Worm (Caenorhabditis elegans) whole organism, young adult: ENCODE measurements around the gene vab-19.

Experiments
- B0019.2 ChIP-seq: fragments of 200-800 bp; sonication (Bioruptor generic); conservative IDR thresholded peaks from 2 replicates; pipeline ENCODE4 v1.3.6; 2022; ENCODE audit warnings: missing genetic modification reagents, missing genetic modification characterization, missing compliant biosample characterization
- B0336.3 ChIP-seq: fragments of 200-800 bp; sonication (Bioruptor generic); IDR thresholded peaks from 2 replicates; pipeline ENCODE4 v1.3.6; 2022; ENCODE audit warnings: missing genetic modification characterization, missing compliant biosample characterization
- C17E4.6 ChIP-seq: fragments of 200-800 bp; sonication (Bioruptor generic); IDR thresholded peaks from 2 replicates; pipeline ENCODE4 v1.3.6; 2022; ENCODE audit warnings: missing genetic modification reagents, missing genetic modification characterization, missing compliant biosample characterization
- F22D6.2 ChIP-seq: sonication (generic microtip); optimal IDR thresholded peaks from 2 replicates; lab custom pipeline; 2016; ENCODE audit warnings: mild to moderate bottlenecking, missing genetic modification characterization, missing compliant biosample characterization
- F52B5.7 ChIP-seq: sonication (generic microtip); optimal IDR thresholded peaks from 2 replicates; lab custom pipeline; 2016; ENCODE audit warnings: mild to moderate bottlenecking, missing genetic modification characterization, missing compliant biosample characterization
- T07F8.4 ChIP-seq: sonication (generic microtip); optimal IDR thresholded peaks from 2 replicates; lab custom pipeline; 2016; ENCODE audit warnings: mild to moderate bottlenecking, missing genetic modification characterization, moderate library complexity, missing compliant biosample characterization
- Y53G8AR.9 ChIP-seq: fragments of 200-800 bp; sonication (Bioruptor generic); conservative IDR thresholded peaks from 2 replicates; pipeline ENCODE4 v1.3.6; 2022; ENCODE audit warnings: missing genetic modification reagents, missing genetic modification characterization, missing compliant biosample characterization
- Y67H2A.10 ChIP-seq: fragments of 200-800 bp; sonication (Bioruptor generic); conservative IDR thresholded peaks from 2 replicates; pipeline ENCODE4 v1.3.6; 2022; ENCODE audit warnings: missing genetic modification reagents, missing genetic modification characterization, missing compliant biosample characterization
- Y79H2A.3 ChIP-seq: fragments of 200-800 bp; sonication (Bioruptor generic); conservative IDR thresholded peaks from 2 replicates; pipeline ENCODE4 v1.3.6; 2022; ENCODE audit warnings: missing genetic modification reagents, missing genetic modification characterization, missing compliant biosample characterization
- ZK185.1 ChIP-seq: sonication (generic microtip); optimal IDR thresholded peaks from 2 replicates; lab custom pipeline; 2016; ENCODE audit warnings: mild to moderate bottlenecking, missing genetic modification characterization, missing compliant biosample characterization; ENCODE audit not compliant: poor library complexity, severe bottlenecking
- attf-6 ChIP-seq: fragments of 200-800 bp; sonication (Bioruptor generic); IDR thresholded peaks from 2 replicates; pipeline ENCODE4 v1.3.6; 2022; ENCODE audit warnings: missing genetic modification reagents, missing genetic modification characterization, missing compliant biosample characterization
- cebp-1 ChIP-seq, 2 experiments: fragments of 200-800 bp in 1 of 2; sonication (Bioruptor generic) in 1 of 2; sonication (generic microtip) in 1 of 2; IDR thresholded peaks in 1 of 2; optimal IDR thresholded peaks in 1 of 2; 2 replicates each; pipeline versions ENCODE4 v1.3.6 to Lab custom; 2017 to 2022; ENCODE audit warnings: missing compliant biosample characterization in 2 of 2, missing genetic modification characterization in 2 of 2, mild to moderate bottlenecking in 1 of 2, missing genetic modification reagents in 1 of 2, moderate library complexity in 1 of 2
- ceh-40 ChIP-seq: fragments of 200-800 bp; sonication (Bioruptor generic); IDR thresholded peaks from 2 replicates; pipeline ENCODE4 v1.3.6; 2022; ENCODE audit warnings: missing genetic modification characterization, missing compliant biosample characterization
- ceh-58 ChIP-seq: fragments of 200-800 bp; sonication (Bioruptor generic); IDR thresholded peaks from 2 replicates; pipeline ENCODE4 v1.3.6; 2022; ENCODE audit warnings: missing genetic modification characterization, missing compliant biosample characterization
- egl-18 ChIP-seq: fragments of 200-800 bp; sonication (Bioruptor generic); IDR thresholded peaks from 2 replicates; pipeline ENCODE4 v1.3.6; 2022; ENCODE audit warnings: missing genetic modification reagents, missing genetic modification characterization, missing compliant biosample characterization
- egrh-3 ChIP-seq: fragments of 200-800 bp; sonication (Bioruptor generic); IDR thresholded peaks from 2 replicates; pipeline ENCODE4 v1.3.6; 2022; ENCODE audit warnings: missing genetic modification reagents, missing genetic modification characterization, missing compliant biosample characterization
- ekl-4 ChIP-seq: fragments of 200-800 bp; sonication (Bioruptor generic); IDR thresholded peaks from 2 replicates; pipeline ENCODE4 v1.3.6; 2022; ENCODE audit warnings: missing genetic modification reagents, missing genetic modification characterization, missing compliant biosample characterization
- hlh-12 ChIP-seq: sonication (generic microtip); optimal IDR thresholded peaks from 2 replicates; lab custom pipeline; 2016; ENCODE audit warnings: missing genetic modification characterization, missing compliant biosample characterization
- hsf-1 ChIP-seq: fragments of 200-800 bp; sonication (Bioruptor generic); IDR thresholded peaks from 2 replicates; pipeline ENCODE4 v1.3.6; 2022; ENCODE audit warnings: missing genetic modification reagents, missing genetic modification characterization, missing compliant biosample characterization
- lag-1 ChIP-seq: fragments of 200-800 bp; sonication (Bioruptor generic); IDR thresholded peaks from 2 replicates; pipeline ENCODE4 v1.3.6; 2022; ENCODE audit warnings: missing genetic modification reagents, missing genetic modification characterization, missing compliant biosample characterization
- let-526 ChIP-seq: fragments of 200-800 bp; sonication (Bioruptor generic); IDR thresholded peaks from 2 replicates; pipeline ENCODE4 v1.3.6; 2022; ENCODE audit warnings: missing genetic modification reagents, missing genetic modification characterization, missing compliant biosample characterization
- lir-1 ChIP-seq: fragments of 200-800 bp; sonication (Bioruptor generic); conservative IDR thresholded peaks from 2 replicates; pipeline ENCODE4 v1.3.6; 2022; ENCODE audit warnings: missing genetic modification reagents, missing genetic modification characterization, missing compliant biosample characterization
- mes-4 ChIP-seq: sonication (generic microtip); optimal IDR thresholded peaks from 2 replicates; lab custom pipeline; 2016; ENCODE audit warnings: missing genotype, missing genetic modification characterization, missing compliant biosample characterization
- nfya-2 ChIP-seq: fragments of 200-800 bp; sonication (Bioruptor generic); IDR thresholded peaks from 2 replicates; pipeline ENCODE4 v1.3.6; 2022; ENCODE audit warnings: missing genetic modification reagents, missing genetic modification characterization, missing compliant biosample characterization
- rec-8 ChIP-seq, 2 experiments: sonication (generic microtip); optimal IDR thresholded peaks; 2 replicates each; lab custom pipeline; 2016; ENCODE audit warnings: mild to moderate bottlenecking in 2 of 2, missing genetic modification characterization in 2 of 2, missing genetic modification reagents in 2 of 2, missing genotype in 2 of 2, missing biosample characterization in 1 of 2, missing compliant biosample characterization in 1 of 2, moderate library complexity in 1 of 2
- repo-1 ChIP-seq: sonication (generic microtip); optimal IDR thresholded peaks from 2 replicates; lab custom pipeline; 2017; ENCODE audit warnings: mild to moderate bottlenecking, missing genetic modification characterization, missing compliant biosample characterization
- snpc-4 ChIP-seq, 5 experiments: fragments of 150-350 bp in 1 of 5; sonication (generic microtip) in 4 of 5; optimal IDR thresholded peaks; 2 replicates each; lab custom pipeline; 2014 to 2018; ENCODE audit warnings: missing genetic modification characterization in 5 of 5, missing biosample characterization in 3 of 5, antibody characterized with exemption in 2 of 5, mild to moderate bottlenecking in 2 of 5, missing compliant biosample characterization in 2 of 5, missing genotype in 2 of 5, moderate library complexity in 2 of 5, missing genetic modification reagents in 1 of 5
- ztf-18 ChIP-seq: sonication (generic microtip); optimal IDR thresholded peaks from 2 replicates; lab custom pipeline; 2016; ENCODE audit warnings: missing genotype, mild to moderate bottlenecking, missing genetic modification characterization, missing compliant biosample characterization
- ztf-3 ChIP-seq: fragments of 200-800 bp; sonication (Bioruptor generic); optimal IDR thresholded peaks from 2 replicates; lab custom pipeline; 2018; ENCODE audit warnings: mild to moderate bottlenecking, missing genetic modification characterization, missing compliant biosample characterization
- ztf-6 ChIP-seq: fragments of 200-800 bp; sonication (Bioruptor generic); IDR thresholded peaks from 2 replicates; pipeline ENCODE4 v1.3.6; 2022; ENCODE audit warnings: missing genetic modification reagents, missing genetic modification characterization, missing compliant biosample characterization

Gene vab-19

DNA sequence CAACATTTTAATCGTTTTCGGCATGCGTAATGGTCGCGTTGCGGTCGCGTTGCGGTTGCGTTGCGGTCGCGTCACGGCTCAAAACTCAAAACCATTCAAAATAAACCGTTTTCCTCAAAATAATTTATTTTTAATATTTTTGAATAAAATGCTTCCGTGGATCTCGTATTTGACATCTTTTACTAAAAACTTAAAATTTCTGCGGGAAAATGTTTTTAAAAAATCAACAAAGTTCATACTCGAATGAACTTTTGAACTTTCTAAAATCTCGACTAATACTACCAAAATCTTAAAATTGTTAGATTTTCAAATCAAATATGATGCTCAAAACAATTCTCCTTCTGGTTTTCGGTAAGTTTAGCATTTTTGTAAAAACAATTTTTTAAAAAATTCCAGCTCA is 38.5 kb downstream of the vab-19 start, which contains the start of gene F53G2.2:
TSS of gene F53G2.2 (plus strand) at position 301 of the 400 bp plus-strand sequence.
- TF ChIP-seq B0336.3 (GFP tag; lab: Robert Waterston, UW), result no peak
- no peak for TF ChIP-seq Y53G8AR.9
- no peak for TF ChIP-seq lag-1 (GFP tag; lab: Robert Waterston, UW)
- no peak for TF ChIP-seq F52B5.7 (tag; lab: Kevin White, UChicago)
- no peak for TF ChIP-seq let-526 (GFP tag; lab: Robert Waterston, UW)
- TF ChIP-seq Y79H2A.3 (GFP tag; lab: Robert Waterston, UW), result no peak
- TF ChIP-seq T07F8.4, result no peak
- no peak for TF ChIP-seq nfya-2 (GFP tag; lab: Robert Waterston, UW)
- no peak for TF ChIP-seq ceh-58 (GFP tag; lab: Robert Waterston, UW)
- no peak for TF ChIP-seq B0019.2 (GFP tag; lab: Robert Waterston, UW)
- no peak for TF ChIP-seq repo-1
- TF ChIP-seq ceh-40 (GFP tag; lab: Robert Waterston, UW), result no peak
- TF ChIP-seq ztf-18 (tag; lab: Kevin White, UChicago), result no peak
- TF ChIP-seq F22D6.2, result no peak
- TF ChIP-seq hlh-12, result no peak
- TF ChIP-seq snpc-4 (GFP tag; optimal IDR thresholded peaks at IDR 0.05; lab: Kevin White, UChicago), result no peak
- no peak for TF ChIP-seq snpc-4 (tag; optimal IDR thresholded peaks at IDR 0.05; lab: Kevin White, UChicago)
- TF ChIP-seq ztf-6 (GFP tag; lab: Robert Waterston, UW), result no peak

DNA sequence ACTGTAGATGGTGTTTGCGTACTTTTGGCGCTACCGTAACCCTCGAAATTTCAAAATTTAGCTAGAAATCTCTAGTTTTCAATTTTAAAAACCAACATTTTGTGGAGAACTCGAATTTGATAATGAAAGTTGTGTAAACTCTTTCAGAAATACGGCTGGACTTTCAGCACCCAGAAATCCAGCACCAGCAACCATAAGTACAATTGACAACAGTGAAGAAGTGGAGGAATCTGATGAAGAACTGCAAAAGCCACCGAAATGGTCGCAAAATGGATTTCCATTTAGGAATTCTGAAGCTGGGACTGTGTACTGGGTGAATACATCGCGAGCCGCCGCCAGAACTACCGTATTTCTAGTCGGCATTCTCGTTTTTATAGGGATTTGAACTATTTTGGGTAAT is 40.4 kb downstream of the vab-19 start, which contains the start of gene F53G2.13:
TSS of gene F53G2.13 (plus strand) at position 301 of the 400 bp plus-strand sequence.
- TF ChIP-seq egl-18, result no peak
- no peak for TF ChIP-seq attf-6 (GFP tag; lab: Robert Waterston, UW)
- TF ChIP-seq repo-1, result no peak
- no peak for TF ChIP-seq Y67H2A.10 (GFP tag; lab: Robert Waterston, UW)
- TF ChIP-seq hsf-1 (GFP tag; lab: Robert Waterston, UW), result no peak
- TF ChIP-seq ZK185.1 (tag; lab: Kevin White, UChicago), result no peak
- no peak for TF ChIP-seq ekl-4
- no peak for TF ChIP-seq rec-8 (tag; optimal IDR thresholded peaks at IDR 0.05; lab: Kevin White, UChicago)
- TF ChIP-seq lir-1 (GFP tag; lab: Robert Waterston, UW), result no peak
- TF ChIP-seq mes-4 (tag; lab: Kevin White, UChicago), result no peak
- no peak for TF ChIP-seq nfya-2 (GFP tag; lab: Robert Waterston, UW)
- no peak for TF ChIP-seq ztf-18 (tag; lab: Kevin White, UChicago)
- TF ChIP-seq ztf-3 (GFP tag; lab: Kevin White, UChicago), result no peak
- no peak for TF ChIP-seq cebp-1 (GFP tag; IDR thresholded peaks at IDR 0.05; lab: Robert Waterston, UW)
- no peak for TF ChIP-seq cebp-1 (tag; optimal IDR thresholded peaks at IDR 0.05; lab: Kevin White, UChicago)

DNA sequence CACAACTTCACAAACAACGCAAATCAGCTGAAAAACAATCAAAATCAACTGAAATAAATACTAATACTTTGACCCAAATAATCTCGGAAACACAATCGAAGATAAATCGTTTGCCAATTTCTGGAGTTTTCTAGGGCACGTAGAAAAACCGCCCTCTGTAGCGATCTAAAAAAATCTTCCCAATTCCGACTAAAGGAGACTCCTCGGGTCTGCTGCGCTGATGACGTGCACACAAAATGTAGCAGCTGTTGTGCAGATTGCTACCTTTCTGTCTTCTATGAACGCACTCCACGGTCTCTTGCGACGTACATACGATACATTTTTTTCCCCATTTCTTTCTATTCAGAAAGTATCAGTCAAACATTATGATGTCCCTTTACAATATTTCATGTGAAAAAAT is 45.3 kb downstream of the vab-19 start, which contains the start of gene F53G2.1:
TSS of gene F53G2.1 (plus strand) at position 301 of the 400 bp plus-strand sequence.
- no peak for TF ChIP-seq C17E4.6 (GFP tag; lab: Robert Waterston, UW)
- no peak for TF ChIP-seq F22D6.2
- no peak for TF ChIP-seq egrh-3 (GFP tag; lab: Robert Waterston, UW)
